5 fruit fly cellular contexts compared by ENCODE assay signal in genomic region chr3R:22590668-22591275, dm6.
TF ChIP-seq lines count a peak whose summit lies in the region.

No protein-coding gene starts in this region.

- TF ChIP-seq CTCF in whole organism, embryonic (GFP tag; optimal IDR thresholded peaks at IDR 0.05; lab: Kevin White, UChicago): no peak

TF ChIP-seq in whole organism, 6 proteins besides CTCF, POLR2A, EP300 and RAD21:
- TF ChIP-seq Dll (optimal IDR thresholded peaks at IDR 0.05; lab: Kevin White, UChicago): no peak
- peak; percentile 80 for TF ChIP-seq pan (optimal IDR thresholded peaks at IDR 0.05; lab: Kevin White, UChicago)
- TF ChIP-seq usp (GFP tag; optimal IDR thresholded peaks at IDR 0.05; lab: Kevin White, UChicago): no peak
- TF ChIP-seq CG8478 (optimal IDR thresholded peaks at IDR 0.05; lab: Kevin White, UChicago): no peak
- TF ChIP-seq psq (optimal IDR thresholded peaks at IDR 0.05; lab: Kevin White, UChicago): no peak
- TF ChIP-seq EcR (GFP tag; optimal IDR thresholded peaks at IDR 0.05; lab: Kevin White, UChicago): no peak

TF ChIP-seq in whole organism, embryonic, 481 proteins besides CTCF, POLR2A, EP300 and RAD21 (continues in another document):
- TF ChIP-seq CG2199 (GFP tag; IDR thresholded peaks at IDR 0.05; lab: Robert Waterston, UW): peak; percentile 90; the same call in 2 of the 3 replicates
- peak; percentile 56 for TF ChIP-seq CG1602 (GFP tag; optimal IDR thresholded peaks at IDR 0.05; lab: Kevin White, UChicago)
- TF ChIP-seq chn (GFP tag; optimal IDR thresholded peaks at IDR 0.05; lab: Kevin White, UChicago): peak; percentile 60
- peak; percentile 1 for TF ChIP-seq maf-S (GFP tag; optimal IDR thresholded peaks at IDR 0.05; lab: Kevin White, UChicago)
- peak; percentile 50 to 70 for TF ChIP-seq bsh (GFP tag; optimal IDR thresholded peaks at IDR 0.05; lab: Kevin White, UChicago)
- peak in 1 of 2 experiments; percentile 38 for TF ChIP-seq Hr78 (GFP tag; optimal IDR thresholded peaks at IDR 0.05; lab: Kevin White, UChicago)
- peak; percentile 37 for TF ChIP-seq Spps (tag; optimal IDR thresholded peaks at IDR 0.05; lab: Kevin White, UChicago)
- no peak for TF ChIP-seq yki (optimal IDR thresholded peaks at IDR 0.05; lab: Kevin White, UChicago)
- TF ChIP-seq ash1 (GFP tag; optimal IDR thresholded peaks at IDR 0.05; lab: Kevin White, UChicago): no peak
- TF ChIP-seq CG8290 (GFP tag; optimal IDR thresholded peaks at IDR 0.05; lab: Kevin White, UChicago): peak; percentile 52
- TF ChIP-seq CG8290 (tag; optimal IDR thresholded peaks at IDR 0.05; lab: Kevin White, UChicago): peak in 1 of 2 experiments; percentile 21
- TF ChIP-seq dimm (GFP tag; IDR thresholded peaks at IDR 0.05; lab: Robert Waterston, UW): no peak
- peak; percentile 17; the same call in 1 of the 2 replicates for TF ChIP-seq Oaz (GFP tag; IDR thresholded peaks at IDR 0.05; lab: Robert Waterston, UW)
- TF ChIP-seq CG10366 (GFP tag; IDR thresholded peaks at IDR 0.05; lab: Robert Waterston, UW): peak; percentile 37; the same call in 1 of the 2 replicates
- peak; percentile 9 for TF ChIP-seq dm (GFP tag; optimal IDR thresholded peaks at IDR 0.05; lab: Kevin White, UChicago)
- peak; percentile 72 for TF ChIP-seq tio (GFP tag; optimal IDR thresholded peaks at IDR 0.05; lab: Kevin White, UChicago)
- TF ChIP-seq tll (GFP tag; optimal IDR thresholded peaks at IDR 0.05; lab: Kevin White, UChicago): no peak
- peak; percentile 18 for TF ChIP-seq CG9817 (tag; optimal IDR thresholded peaks at IDR 0.05; lab: Kevin White, UChicago)
- TF ChIP-seq inv (GFP tag; IDR thresholded peaks at IDR 0.05; lab: Robert Waterston, UW; ENCODE audit: partially characterized antibody): no peak
- no peak for TF ChIP-seq sqz (GFP tag; optimal IDR thresholded peaks at IDR 0.05; lab: Kevin White, UChicago)
- peak; percentile 76 for TF ChIP-seq CG15601 (tag; optimal IDR thresholded peaks at IDR 0.05; lab: Kevin White, UChicago)

TF ChIP-seq in whole organism, prepupa, 60 proteins besides CTCF, POLR2A, EP300 and RAD21 (continues in another document):
- TF ChIP-seq Hr38 (GFP tag; optimal IDR thresholded peaks at IDR 0.05; lab: Kevin White, UChicago): no peak
- TF ChIP-seq CG11762 (GFP tag; optimal IDR thresholded peaks at IDR 0.05; lab: Kevin White, UChicago; ENCODE audit: insufficient read depth): peak; percentile 24
- no peak for TF ChIP-seq CG11902 (GFP tag; optimal IDR thresholded peaks at IDR 0.05; lab: Kevin White, UChicago)
- TF ChIP-seq CG8632 (GFP tag; optimal IDR thresholded peaks at IDR 0.05; lab: Kevin White, UChicago): peak; percentile 45
- peak; percentile 38 for TF ChIP-seq CG16779 (tag; optimal IDR thresholded peaks at IDR 0.05; lab: Kevin White, UChicago)
- TF ChIP-seq topi (GFP tag; optimal IDR thresholded peaks at IDR 0.05; lab: Kevin White, UChicago): peak; percentile 16
- peak; percentile 65 for TF ChIP-seq acj6 (GFP tag; optimal IDR thresholded peaks at IDR 0.05; lab: Kevin White, UChicago)
- TF ChIP-seq Sox14 (GFP tag; optimal IDR thresholded peaks at IDR 0.05; lab: Kevin White, UChicago): peak; percentile 70
- no peak for TF ChIP-seq fd85E (GFP tag; optimal IDR thresholded peaks at IDR 0.05; lab: Kevin White, UChicago)
- peak; percentile 80 for TF ChIP-seq CG4318 (GFP tag; optimal IDR thresholded peaks at IDR 0.05; lab: Kevin White, UChicago)
- peak; percentile 7 for TF ChIP-seq CG7368 (GFP tag; optimal IDR thresholded peaks at IDR 0.05; lab: Kevin White, UChicago)
- peak; percentile 10 for TF ChIP-seq Ets21C (GFP tag; optimal IDR thresholded peaks at IDR 0.05; lab: Kevin White, UChicago)
- peak; percentile 37 for TF ChIP-seq Ets96B (tag; optimal IDR thresholded peaks at IDR 0.05; lab: Kevin White, UChicago)
- TF ChIP-seq CG10631 (GFP tag; optimal IDR thresholded peaks at IDR 0.05; lab: Kevin White, UChicago): peak; percentile 67
- no peak for TF ChIP-seq Blimp-1 (GFP tag; optimal IDR thresholded peaks at IDR 0.05; lab: Kevin White, UChicago)
- peak; percentile 64 for TF ChIP-seq esn (GFP tag; optimal IDR thresholded peaks at IDR 0.05; lab: Kevin White, UChicago)
- TF ChIP-seq CG34406 (GFP tag; optimal IDR thresholded peaks at IDR 0.05; lab: Kevin White, UChicago): peak; percentile 13
- TF ChIP-seq Met (GFP tag; optimal IDR thresholded peaks at IDR 0.05; lab: Kevin White, UChicago): peak; percentile 50
- TF ChIP-seq pdm3 (GFP tag; optimal IDR thresholded peaks at IDR 0.05; lab: Kevin White, UChicago): peak; percentile 72
- no peak for TF ChIP-seq Sox15 (GFP tag; optimal IDR thresholded peaks at IDR 0.05; lab: Kevin White, UChicago)
- TF ChIP-seq ss (GFP tag; optimal IDR thresholded peaks at IDR 0.05; lab: Kevin White, UChicago): peak in 1 of 2 experiments; percentile 15
- TF ChIP-seq CG3032 (tag; optimal IDR thresholded peaks at IDR 0.05; lab: Kevin White, UChicago): peak; percentile 21

TF ChIP-seq in whole organism, pupa, 21 proteins besides CTCF, POLR2A, EP300 and RAD21:
- TF ChIP-seq CG8159 (tag; optimal IDR thresholded peaks at IDR 0.05; lab: Kevin White, UChicago) (peak; percentile 47), Snoo (tag; optimal IDR thresholded peaks at IDR 0.05; lab: Kevin White, UChicago) (no peak), Ets98B (GFP tag; IDR thresholded peaks at IDR 0.05; lab: Robert Waterston, UW) (no peak; the same call in none of the 2 replicates), CG10348 (GFP tag; IDR thresholded peaks at IDR 0.05; lab: Robert Waterston, UW) (0 out of 2 replicates have a peak, but pooled peaks have one; percentile 39), rn (GFP tag; IDR thresholded peaks at IDR 0.05; lab: Robert Waterston, UW) (no peak), gl (tag; optimal IDR thresholded peaks at IDR 0.05; lab: Kevin White, UChicago) (no peak), D1 (tag; optimal IDR thresholded peaks at IDR 0.05; lab: Kevin White, UChicago) (no peak), CG34367 (tag; optimal IDR thresholded peaks at IDR 0.05; lab: Kevin White, UChicago) (peak; percentile 18), EcR (GFP tag; optimal IDR thresholded peaks at IDR 0.05; lab: Kevin White, UChicago) (no peak), fd96Ca (GFP tag; IDR thresholded peaks at IDR 0.05; lab: Robert Waterston, UW) (peak; percentile 37; the same call in 1 of the 3 replicates), Pif1B (GFP tag; optimal IDR thresholded peaks at IDR 0.05; lab: Kevin White, UChicago) (peak; percentile 36), CG12605 (GFP tag; IDR thresholded peaks at IDR 0.05; lab: Robert Waterston, UW) (no peak), CG14655 (GFP tag; optimal IDR thresholded peaks at IDR 0.05; lab: Kevin White, UChicago) (peak; percentile 86), CG9948 (tag; optimal IDR thresholded peaks at IDR 0.05; lab: Kevin White, UChicago) (peak; percentile 43), CG32121 (GFP tag; IDR thresholded peaks at IDR 0.05; lab: Robert Waterston, UW) (peak; percentile 19; the same call in 1 of the 2 replicates), CG8301 (tag; optimal IDR thresholded peaks at IDR 0.05; lab: Kevin White, UChicago) (peak; percentile 75), CG13204 (GFP tag; optimal IDR thresholded peaks at IDR 0.05; lab: Kevin White, UChicago) (no peak), Pif1A (GFP tag; optimal IDR thresholded peaks at IDR 0.05; lab: Kevin White, UChicago) (peak; percentile 71), CG15710 (tag; optimal IDR thresholded peaks at IDR 0.05; lab: Kevin White, UChicago) (peak; percentile 46), CG4496 (GFP tag; IDR thresholded peaks at IDR 0.05; lab: Robert Waterston, UW) (peak; percentile 46), CG17806 (tag; optimal IDR thresholded peaks at IDR 0.05; lab: Kevin White, UChicago) (peak; percentile 48)

TF ChIP-seq in whole organism, wandering third instar larva, 38 proteins besides CTCF, POLR2A, EP300 and RAD21 (continues in another document):
- TF ChIP-seq brk (GFP tag; optimal IDR thresholded peaks at IDR 0.05; lab: Kevin White, UChicago) (no peak), Vsx2 (GFP tag; optimal IDR thresholded peaks at IDR 0.05; lab: Kevin White, UChicago; ENCODE audit: partially characterized antibody) (no peak), Hr83 (GFP tag; optimal IDR thresholded peaks at IDR 0.05; lab: Kevin White, UChicago; ENCODE audit: poor library complexity, severe bottlenecking) (no peak), Dfd (GFP tag; optimal IDR thresholded peaks at IDR 0.05; lab: Kevin White, UChicago) (no peak), lola (GFP tag; optimal IDR thresholded peaks at IDR 0.05; lab: Kevin White, UChicago) (no peak), Myc (optimal IDR thresholded peaks at IDR 0.05; lab: Kevin White, UChicago) (no peak), Abd-B (GFP tag; optimal IDR thresholded peaks at IDR 0.05; lab: Kevin White, UChicago) (no peak), OdsH (GFP tag; optimal IDR thresholded peaks at IDR 0.05; lab: Kevin White, UChicago) (peak; percentile 33), Hr78 (GFP tag; optimal IDR thresholded peaks at IDR 0.05; lab: Kevin White, UChicago) (no peak), usp (GFP tag; optimal IDR thresholded peaks at IDR 0.05; lab: Kevin White, UChicago) (no peak), ey (GFP tag; optimal IDR thresholded peaks at IDR 0.05; lab: Kevin White, UChicago) (peak; percentile 10), sv (GFP tag; optimal IDR thresholded peaks at IDR 0.05; lab: Kevin White, UChicago) (peak; percentile 5), foxo (GFP tag; optimal IDR thresholded peaks at IDR 0.05; lab: Kevin White, UChicago) (peak in 1 of 2 experiments; percentile 3), fru (GFP tag; optimal IDR thresholded peaks at IDR 0.05; lab: Kevin White, UChicago) (peak; percentile 43), br (GFP tag; optimal IDR thresholded peaks at IDR 0.05; lab: Kevin White, UChicago) (peak; percentile 49), h (GFP tag; optimal IDR thresholded peaks at IDR 0.05; lab: Kevin White, UChicago) (peak; percentile 22), pan (optimal IDR thresholded peaks at IDR 0.05; lab: Kevin White, UChicago) (no peak), CG9705 (GFP tag; optimal IDR thresholded peaks at IDR 0.05; lab: Kevin White, UChicago) (no peak), GATAd (GFP tag; optimal IDR thresholded peaks at IDR 0.05; lab: Kevin White, UChicago) (no peak), Mio (GFP tag; optimal IDR thresholded peaks at IDR 0.05; lab: Kevin White, UChicago) (no peak), Dif (GFP tag; optimal IDR thresholded peaks at IDR 0.05; lab: Kevin White, UChicago; ENCODE audit: partially characterized antibody) (no peak), psq (GFP tag; optimal IDR thresholded peaks at IDR 0.05; lab: Kevin White, UChicago) (peak; percentile 26), woc (GFP tag; optimal IDR thresholded peaks at IDR 0.05; lab: Kevin White, UChicago) (peak; percentile 9), Rel (GFP tag; optimal IDR thresholded peaks at IDR 0.05; lab: Kevin White, UChicago) (no peak), Rel (tag; optimal IDR thresholded peaks at IDR 0.05; lab: Kevin White, UChicago) (no peak), jim (GFP tag; optimal IDR thresholded peaks at IDR 0.05; lab: Kevin White, UChicago) (no peak), dmrt93B (GFP tag; optimal IDR thresholded peaks at IDR 0.05; lab: Kevin White, UChicago) (no peak), N (GFP tag; optimal IDR thresholded peaks at IDR 0.05; lab: Kevin White, UChicago) (no peak), sage (GFP tag; optimal IDR thresholded peaks at IDR 0.05; lab: Kevin White, UChicago) (no peak)
